Fruit fly (Drosophila melanogaster) whole organism, embryonic: Measurements from ENCODE around the gene CG15461.

Experiments
- BtbVII ChIP-seq: fragments of 200-800 bp; sonication (Bioruptor generic); optimal IDR thresholded peaks from 3 replicates; lab custom pipeline; 2017; ENCODE audit warnings: missing biosample characterization, mild to moderate bottlenecking, missing genetic modification characterization
- CG12769 ChIP-seq: fragments of 200-800 bp; sonication (Bioruptor generic); optimal IDR thresholded peaks from 2 replicates; lab custom pipeline; 2019; ENCODE audit warnings: missing biosample characterization, mild to moderate bottlenecking, missing genetic modification characterization, moderate library complexity
- CG13296 ChIP-seq: fragments of 200-800 bp; sonication (Bioruptor generic); optimal IDR thresholded peaks from 3 replicates; lab custom pipeline; 2018; ENCODE audit warnings: missing biosample characterization, mild to moderate bottlenecking, missing genetic modification characterization
- CG13624 ChIP-seq: fragments of 200-800 bp; sonication (Bioruptor generic); optimal IDR thresholded peaks from 2 replicates; lab custom pipeline; 2016; ENCODE audit warnings: missing biosample characterization, missing genetic modification characterization
- CG15073 ChIP-seq: fragments of 200-800 bp; sonication (Bioruptor generic); optimal IDR thresholded peaks from 2 replicates; lab custom pipeline; 2016; ENCODE audit warnings: missing biosample characterization, missing genetic modification characterization
- CG16813 ChIP-seq: fragments of 200-800 bp; sonication (Bioruptor generic); IDR thresholded peaks from 3 replicates; pipeline ENCODE4 v1.3.6; 2022; ENCODE audit warnings: missing biosample characterization, missing genetic modification characterization; ENCODE audit not compliant: partially characterized antibody
- CG17359 ChIP-seq: fragments of 200-800 bp; sonication (Bioruptor generic); optimal IDR thresholded peaks from 3 replicates; lab custom pipeline; 2018; ENCODE audit warnings: missing biosample characterization, mild to moderate bottlenecking, missing genetic modification characterization, moderate library complexity
- CG17385 ChIP-seq: fragments of 200-800 bp; sonication (Bioruptor generic); optimal IDR thresholded peaks from 3 replicates; lab custom pipeline; 2018; ENCODE audit warnings: missing biosample characterization, mild to moderate bottlenecking, missing genetic modification characterization
- CG17912 ChIP-seq: fragments of 200-800 bp; sonication (Bioruptor generic); optimal IDR thresholded peaks from 2 replicates; lab custom pipeline; 2018; ENCODE audit warnings: missing biosample characterization, mild to moderate bottlenecking, missing genetic modification characterization
- CG18476 ChIP-seq: fragments of 200-800 bp; sonication (Bioruptor generic); optimal IDR thresholded peaks from 2 replicates; lab custom pipeline; 2016; ENCODE audit warnings: missing biosample characterization, mild to moderate bottlenecking, missing genetic modification characterization
- CG18599 ChIP-seq: fragments of 200-800 bp; sonication (Bioruptor generic); optimal IDR thresholded peaks from 3 replicates; lab custom pipeline; 2017; ENCODE audit warnings: missing biosample characterization, missing genetic modification characterization, mild to moderate bottlenecking, moderate library complexity, missing genetic modification reagents
- CG2678 ChIP-seq: fragments of 200-800 bp; sonication (Bioruptor generic); optimal IDR thresholded peaks from 3 replicates; lab custom pipeline; 2019; ENCODE audit warnings: missing biosample characterization, mild to moderate bottlenecking, missing genetic modification characterization, moderate library complexity
- CG3163 ChIP-seq: fragments of 200-800 bp; sonication (Bioruptor generic); optimal IDR thresholded peaks from 3 replicates; lab custom pipeline; 2016; ENCODE audit warnings: missing biosample characterization, missing genetic modification characterization
- CG4707 ChIP-seq: fragments of 200-800 bp; sonication (Bioruptor generic); optimal IDR thresholded peaks from 2 replicates; lab custom pipeline; 2018; ENCODE audit warnings: missing biosample characterization, mild to moderate bottlenecking, missing genetic modification characterization, moderate library complexity
- CG5180 ChIP-seq: fragments of 200-800 bp; sonication (Bioruptor generic); optimal IDR thresholded peaks from 3 replicates; lab custom pipeline; 2017; ENCODE audit warnings: missing biosample characterization, missing genetic modification characterization, mild to moderate bottlenecking, moderate library complexity, missing genetic modification reagents
- CG5953 ChIP-seq: fragments of 200-800 bp; sonication (Bioruptor generic); IDR thresholded peaks from 2 replicates; pipeline ENCODE4 v1.3.6; 2022; ENCODE audit warnings: missing biosample characterization, missing genetic modification characterization
- CG6791 ChIP-seq: fragments of 200-800 bp; sonication (Bioruptor generic); IDR thresholded peaks from 3 replicates; pipeline ENCODE4 v1.3.6; 2022; ENCODE audit warnings: missing biosample characterization, missing genetic modification characterization; ENCODE audit not compliant: partially characterized antibody
- CG7556 ChIP-seq: fragments of 200-800 bp; sonication (Bioruptor generic); optimal IDR thresholded peaks from 2 replicates; lab custom pipeline; 2017; ENCODE audit warnings: missing biosample characterization, mild to moderate bottlenecking, missing genetic modification characterization
- CG7928 ChIP-seq: fragments of 200-800 bp; sonication (Bioruptor generic); optimal IDR thresholded peaks from 2 replicates; lab custom pipeline; 2017; ENCODE audit warnings: missing biosample characterization, mild to moderate bottlenecking, missing genetic modification characterization
- CG8388 ChIP-seq: fragments of 200-800 bp; sonication (Bioruptor generic); optimal IDR thresholded peaks from 2 replicates; lab custom pipeline; 2019; ENCODE audit warnings: missing biosample characterization, mild to moderate bottlenecking, missing genetic modification characterization, moderate library complexity
- Dip2 ChIP-seq: fragments of 200-800 bp; sonication (Bioruptor generic); IDR thresholded peaks from 2 replicates; pipeline ENCODE4 v1.3.6; 2022; ENCODE audit warnings: missing biosample characterization, missing genetic modification characterization
- Drgx ChIP-seq: fragments of 200-800 bp; sonication (Bioruptor generic); IDR thresholded peaks from 2 replicates; pipeline ENCODE4 v1.3.6; 2022; ENCODE audit warnings: missing biosample characterization, missing genetic modification characterization
- Eip74EF ChIP-seq, 2 experiments: fragments of 200-800 bp in 1 of 2; fragments of >200 bp in 1 of 2; sonication (Bioruptor generic) in 1 of 2; optimal IDR thresholded peaks; 2 replicates each; lab custom pipeline; 2017 to 2019; ENCODE audit warnings: missing biosample characterization in 2 of 2, missing genetic modification characterization in 2 of 2, mild to moderate bottlenecking in 1 of 2, moderate library complexity in 1 of 2
- Elba2 ChIP-seq: fragments of 200-800 bp; sonication (Bioruptor generic); optimal IDR thresholded peaks from 3 replicates; lab custom pipeline; 2016; ENCODE audit warnings: missing biosample characterization, missing genetic modification characterization
- GATAe ChIP-seq: fragments of 200-800 bp; sonication (Bioruptor generic); conservative IDR thresholded peaks from 2 replicates; pipeline ENCODE4 v1.3.6; 2022; ENCODE audit warnings: missing biosample characterization, missing genetic modification characterization
- HmgZ ChIP-seq: fragments of 200-800 bp; sonication (Bioruptor generic); optimal IDR thresholded peaks from 2 replicates; lab custom pipeline; 2018; ENCODE audit warnings: missing biosample characterization, mild to moderate bottlenecking, missing genetic modification characterization
- Hr78 ChIP-seq, 2 experiments: fragments of 200-800 bp in 1 of 2; fragments of >200 bp in 1 of 2; sonication (Bioruptor generic) in 1 of 2; optimal IDR thresholded peaks; 2 replicates each; lab custom pipeline; 2017 to 2019; ENCODE audit warnings: missing biosample characterization in 2 of 2, missing genetic modification characterization in 2 of 2, mild to moderate bottlenecking in 1 of 2, moderate library complexity in 1 of 2
- Lpt ChIP-seq: fragments of >200 bp; optimal IDR thresholded peaks from 2 replicates; lab custom pipeline; 2018; ENCODE audit warnings: missing biosample characterization, missing genetic modification characterization
- Meics ChIP-seq: fragments of 200-800 bp; sonication (Bioruptor generic); optimal IDR thresholded peaks from 2 replicates; lab custom pipeline; 2017; ENCODE audit warnings: missing biosample characterization, mild to moderate bottlenecking, missing genetic modification characterization
- NFAT ChIP-seq: fragments of 200-800 bp; sonication (Bioruptor generic); IDR thresholded peaks from 2 replicates; pipeline ENCODE4 v1.3.6; 2022; ENCODE audit warnings: missing biosample characterization, missing genetic modification characterization
- Poxn ChIP-seq: fragments of 200-800 bp; sonication (Bioruptor generic); IDR thresholded peaks from 2 replicates; pipeline ENCODE4 v1.3.6; 2022; ENCODE audit warnings: missing biosample characterization, missing genetic modification characterization
- Rfx ChIP-seq: fragments of 200-800 bp; sonication (Bioruptor generic); IDR thresholded peaks from 2 replicates; pipeline ENCODE4 v1.3.6; 2022; ENCODE audit warnings: missing biosample characterization, missing genetic modification characterization
- amos ChIP-seq: fragments of 200-800 bp; sonication (Bioruptor generic); IDR thresholded peaks from 2 replicates; pipeline ENCODE4 v1.3.6; 2022; ENCODE audit warnings: missing biosample characterization, missing genetic modification characterization; ENCODE audit not compliant: partially characterized antibody
- bab2 ChIP-seq: fragments of 200-800 bp; sonication (Bioruptor generic); optimal IDR thresholded peaks from 2 replicates; lab custom pipeline; 2016; ENCODE audit warnings: missing biosample characterization, missing genetic modification characterization
- fd64A ChIP-seq: fragments of 200-800 bp; sonication (Bioruptor generic); optimal IDR thresholded peaks from 3 replicates; lab custom pipeline; 2018; ENCODE audit warnings: missing biosample characterization, mild to moderate bottlenecking, missing genetic modification characterization
- fu2 ChIP-seq: fragments of 200-800 bp; sonication (Bioruptor generic); optimal IDR thresholded peaks from 2 replicates; lab custom pipeline; 2016; ENCODE audit warnings: missing biosample characterization, missing genetic modification characterization
- klu ChIP-seq: fragments of 200-800 bp; sonication (Bioruptor generic); IDR thresholded peaks from 2 replicates; pipeline ENCODE4 v1.3.6; 2022; ENCODE audit warnings: missing biosample characterization, missing genetic modification characterization
- lbe ChIP-seq: fragments of 200-800 bp; sonication (Bioruptor generic); optimal IDR thresholded peaks from 2 replicates; lab custom pipeline; 2016; ENCODE audit warnings: missing biosample characterization, mild to moderate bottlenecking, missing genetic modification characterization
- lmd ChIP-seq: fragments of 200-800 bp; sonication (Bioruptor generic); IDR thresholded peaks from 2 replicates; pipeline ENCODE4 v1.3.6; 2022; ENCODE audit warnings: missing biosample characterization, missing genetic modification characterization
- oc ChIP-seq: fragments of 200-800 bp; sonication (Bioruptor generic); optimal IDR thresholded peaks from 2 replicates; lab custom pipeline; 2018; ENCODE audit warnings: missing biosample characterization, mild to moderate bottlenecking, missing genetic modification characterization, moderate library complexity
- pita ChIP-seq: fragments of 200-800 bp; sonication (Bioruptor generic); optimal IDR thresholded peaks from 2 replicates; lab custom pipeline; 2017; ENCODE audit warnings: missing biosample characterization, mild to moderate bottlenecking, missing genetic modification characterization
- pnt ChIP-seq: fragments of 200-800 bp; sonication (Bioruptor generic); optimal IDR thresholded peaks from 3 replicates; lab custom pipeline; 2016; ENCODE audit warnings: missing biosample characterization, missing genetic modification characterization
- pros ChIP-seq: fragments of 200-800 bp; sonication (Bioruptor generic); optimal IDR thresholded peaks from 3 replicates; lab custom pipeline; 2019; ENCODE audit warnings: missing biosample characterization, mild to moderate bottlenecking, missing genetic modification characterization, moderate library complexity
- pum ChIP-seq: fragments of 200-800 bp; sonication (Bioruptor generic); optimal IDR thresholded peaks from 2 replicates; lab custom pipeline; 2016; ENCODE audit warnings: missing biosample characterization, missing genetic modification characterization
- ro ChIP-seq: fragments of 200-800 bp; sonication (Bioruptor generic); IDR thresholded peaks from 2 replicates; pipeline ENCODE4 v1.3.6; 2022; ENCODE audit warnings: missing biosample characterization, missing genetic modification characterization
- salm ChIP-seq: fragments of 200-800 bp; sonication (Bioruptor generic); optimal IDR thresholded peaks from 2 replicates; lab custom pipeline; 2018; ENCODE audit warnings: missing biosample characterization, mild to moderate bottlenecking, missing genetic modification characterization
- so ChIP-seq: fragments of 200-800 bp; sonication (Bioruptor generic); IDR thresholded peaks from 3 replicates; pipeline ENCODE4 v1.3.6; 2022; ENCODE audit warnings: missing biosample characterization, missing genetic modification characterization
- stwl ChIP-seq: fragments of 200-800 bp; sonication (Bioruptor generic); optimal IDR thresholded peaks from 3 replicates; lab custom pipeline; 2018; ENCODE audit warnings: missing biosample characterization, mild to moderate bottlenecking, missing genetic modification characterization, moderate library complexity
- tgo ChIP-seq: fragments of 200-800 bp; sonication (Bioruptor generic); IDR thresholded peaks from 3 replicates; pipeline ENCODE4 v1.3.6; 2022; ENCODE audit warnings: missing biosample characterization, missing genetic modification characterization
- tio ChIP-seq: fragments of 200-800 bp; sonication (Bioruptor generic); optimal IDR thresholded peaks from 2 replicates; lab custom pipeline; 2017; ENCODE audit warnings: missing biosample characterization, missing genetic modification characterization, inconsistent platforms

The CG15461 gene

DNA sequence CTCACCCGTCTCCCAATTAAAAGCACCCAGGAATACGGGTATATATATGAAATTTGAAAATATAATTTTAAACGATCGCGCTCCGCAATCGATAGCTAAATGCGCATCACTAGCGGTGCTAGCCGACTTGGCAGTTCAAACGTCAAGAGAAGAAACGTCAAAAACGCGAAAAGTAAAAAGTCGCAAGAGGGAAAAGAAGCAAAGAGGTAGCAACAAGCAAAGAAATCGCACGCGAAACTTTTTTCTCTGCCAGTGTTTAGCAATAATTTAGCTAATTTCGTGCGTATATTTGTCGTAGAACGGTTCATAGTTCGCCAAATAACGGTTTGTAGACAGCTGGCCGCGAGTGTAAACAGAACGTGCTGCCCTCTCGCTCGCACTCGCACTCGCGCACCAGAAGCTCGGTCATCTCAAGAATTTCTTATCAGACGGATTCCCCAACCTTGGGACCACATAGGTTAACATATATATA is 25.4 kb downstream of the CG15461 start, which contains the start of gene CG1812 (continued):
- TF ChIP-seq Elba2 (GFP tag; lab: Kevin White, UChicago): no peak
- TF ChIP-seq CG17912: no peak
- TF ChIP-seq CG13296 (GFP tag; lab: Kevin White, UChicago): peak; percentile 23
- TF ChIP-seq CG3163 (GFP tag; lab: Kevin White, UChicago): no peak
- TF ChIP-seq pnt (GFP tag; lab: Kevin White, UChicago): no peak
- TF ChIP-seq NFAT (GFP tag; lab: Robert Waterston, UW): 0 out of 2 replicates have a peak, but pooled peaks have one; percentile 26
- peak; percentile 5 for TF ChIP-seq BtbVII (GFP tag; lab: Kevin White, UChicago)
- TF ChIP-seq Poxn (GFP tag; lab: Robert Waterston, UW): no peak
- TF ChIP-seq klu (GFP tag; lab: Robert Waterston, UW): no peak
- TF ChIP-seq Eip74EF (GFP tag; optimal IDR thresholded peaks at IDR 0.05; lab: Kevin White, UChicago): no peak
- peak; percentile 15 for TF ChIP-seq CG13624 (GFP tag; lab: Kevin White, UChicago)
- no peak for TF ChIP-seq oc (tag; lab: Kevin White, UChicago)
- TF ChIP-seq lmd (GFP tag; lab: Robert Waterston, UW): 0 out of 2 replicates have a peak, but pooled peaks have one; percentile 19
- peak; percentile 60 for TF ChIP-seq CG18599 (GFP tag; lab: Kevin White, UChicago)
- TF ChIP-seq CG4707 (GFP tag; lab: Kevin White, UChicago): no peak
- TF ChIP-seq CG15073: no peak
- peak; percentile 29 for TF ChIP-seq bab2 (GFP tag; lab: Kevin White, UChicago)
- TF ChIP-seq CG5180 (GFP tag; lab: Kevin White, UChicago): no peak
- peak; percentile 67; the same call in 1 of the 3 replicates for TF ChIP-seq so (GFP tag; lab: Robert Waterston, UW)
- TF ChIP-seq pum: no peak
- TF ChIP-seq tgo (GFP tag; lab: Robert Waterston, UW): peak; percentile 57; the same call in 2 of the 3 replicates
- peak; percentile 30 for TF ChIP-seq CG17359 (tag; lab: Kevin White, UChicago)
- no peak for TF ChIP-seq fd64A (GFP tag; lab: Kevin White, UChicago)
- TF ChIP-seq CG7556: no peak
- TF ChIP-seq CG18476 (GFP tag; lab: Kevin White, UChicago): no peak
- TF ChIP-seq CG17385 (GFP tag; lab: Kevin White, UChicago): peak; percentile 46
- TF ChIP-seq CG5953: no peak
- TF ChIP-seq fu2: no peak
- no peak for TF ChIP-seq CG7928 (GFP tag; lab: Kevin White, UChicago)
- no peak for TF ChIP-seq lbe
- no peak for TF ChIP-seq ro
- no peak for TF ChIP-seq Lpt (GFP tag; lab: Kevin White, UChicago)
- TF ChIP-seq Dip2 (GFP tag; lab: Robert Waterston, UW): no peak
- TF ChIP-seq CG2678 (tag; lab: Kevin White, UChicago): peak; percentile 44
- no peak for TF ChIP-seq tio (GFP tag; lab: Kevin White, UChicago)
- TF ChIP-seq stwl: peak; percentile 5
- TF ChIP-seq pros (GFP tag; lab: Kevin White, UChicago): peak; percentile 46
- no peak for TF ChIP-seq salm (tag; lab: Kevin White, UChicago)
- peak; percentile 73 for TF ChIP-seq Drgx
- peak; percentile 38 for TF ChIP-seq HmgZ
- TF ChIP-seq CG8388 (GFP tag; lab: Kevin White, UChicago): peak; percentile 5
- peak; percentile 27 for TF ChIP-seq Meics (GFP tag; lab: Kevin White, UChicago)
- TF ChIP-seq Rfx (GFP tag; lab: Robert Waterston, UW): peak; percentile 77
- 0 out of 2 replicates have a peak, but pooled peaks have one; percentile 7 for TF ChIP-seq amos (GFP tag; lab: Robert Waterston, UW)
- TF ChIP-seq Hr78 (GFP tag; optimal IDR thresholded peaks at IDR 0.05; lab: Kevin White, UChicago): peak in 1 of 2 experiments; percentile 28
- TF ChIP-seq pita (GFP tag; lab: Kevin White, UChicago): no peak
- no peak for TF ChIP-seq CG6791
- TF ChIP-seq CG16813 (GFP tag; lab: Robert Waterston, UW): 0 out of 3 replicates have a peak, but pooled peaks have one; percentile 6
- peak; percentile 58 for TF ChIP-seq CG12769 (tag; lab: Kevin White, UChicago)
- TF ChIP-seq GATAe: 0 out of 2 replicates have a peak, but pooled peaks have one; percentile 42
